Fruit fly (Drosophila melanogaster): ENCODE results near the gene CG9521.

CG9521 gene

dm6 chrX:14841893-14842505 is 11.1 kb downstream of the CG9521 start (continued):
- TF ChIP-seq CG2116 (GFP tag; optimal IDR thresholded peaks at IDR 0.05) (peak; percentile 8), Ptx1 (GFP tag; IDR thresholded peaks at IDR 0.05) (no peak), tx (GFP tag; optimal IDR thresholded peaks at IDR 0.05) (no peak), CG3838 (GFP tag; optimal IDR thresholded peaks at IDR 0.05) (no peak), caup (GFP tag; optimal IDR thresholded peaks at IDR 0.05; ENCODE audit: severe bottlenecking) (peak; percentile 1), gsb-n (tag; optimal IDR thresholded peaks at IDR 0.05) (no peak), dysf (GFP tag; IDR thresholded peaks at IDR 0.05) (no peak), CG3407 (GFP tag; optimal IDR thresholded peaks at IDR 0.05) (no peak), chm (GFP tag; IDR thresholded peaks at IDR 0.05) (0 out of 2 replicates have a peak, but pooled peaks have one; percentile 31), gem (tag; optimal IDR thresholded peaks at IDR 0.05) (peak; percentile 5), dpn (GFP tag; optimal IDR thresholded peaks at IDR 0.05) (peak in 1 of 2 experiments; percentile 2), CG8388 (GFP tag; optimal IDR thresholded peaks at IDR 0.05) (peak; percentile 42), H2.0 (GFP tag; IDR thresholded peaks at IDR 0.05) (0 out of 2 replicates have a peak, but pooled peaks have one; percentile 20), CG8290 (GFP tag; optimal IDR thresholded peaks at IDR 0.05) (no peak), CG8290 (tag; optimal IDR thresholded peaks at IDR 0.05) (peak in 1 of 2 experiments; percentile 9), Hsf (GFP tag; optimal IDR thresholded peaks at IDR 0.05) (no peak), HLH3B (GFP tag; IDR thresholded peaks at IDR 0.05) (peak; percentile 34; the same call in 1 of the 2 replicates), bsh (GFP tag; optimal IDR thresholded peaks at IDR 0.05) (peak in 1 of 2 experiments; percentile 21), zf30C (GFP tag; optimal IDR thresholded peaks at IDR 0.05) (peak; percentile 40), Gsc (GFP tag; IDR thresholded peaks at IDR 0.05) (no peak), CG4617 (GFP tag; optimal IDR thresholded peaks at IDR 0.05; ENCODE audit: borderline replicate concordance) (no peak), CG7928 (GFP tag; optimal IDR thresholded peaks at IDR 0.05) (peak; percentile 24), CG3281 (GFP tag; optimal IDR thresholded peaks at IDR 0.05) (no peak), CG34376 (GFP tag; optimal IDR thresholded peaks at IDR 0.05) (no peak), Fer1 (GFP tag; optimal IDR thresholded peaks at IDR 0.05) (no peak), yki (optimal IDR thresholded peaks at IDR 0.05) (no peak), Kr (GFP tag; optimal IDR thresholded peaks at IDR 0.05) (no peak), onecut (GFP tag; IDR thresholded peaks at IDR 0.05) (peak; percentile 44), Atf6 (GFP tag; IDR thresholded peaks at IDR 0.05) (peak; percentile 38; the same call in 1 of the 2 replicates), Chrac-16 (GFP tag; optimal IDR thresholded peaks at IDR 0.05) (no peak), phol (tag; optimal IDR thresholded peaks at IDR 0.05) (peak; percentile 0), Atf3 (GFP tag; optimal IDR thresholded peaks at IDR 0.05) (no peak), knrl (GFP tag; IDR thresholded peaks at IDR 0.05; ENCODE audit: partially characterized antibody) (0 out of 3 replicates have a peak, but pooled peaks have one; percentile 16), pros (GFP tag; optimal IDR thresholded peaks at IDR 0.05) (peak; percentile 54), Drgx (GFP tag; IDR thresholded peaks at IDR 0.05) (no peak), Ets97D (GFP tag; optimal IDR thresholded peaks at IDR 0.05) (peak; percentile 47), Deaf1 (tag; optimal IDR thresholded peaks at IDR 0.05) (peak; percentile 19), CG13775 (GFP tag; optimal IDR thresholded peaks at IDR 0.05) (no peak), CG4328 (GFP tag; optimal IDR thresholded peaks at IDR 0.05) (no peak), CG10462 (GFP tag; optimal IDR thresholded peaks at IDR 0.05) (no peak), CG8281 (tag; optimal IDR thresholded peaks at IDR 0.05) (no peak), CG4730 (GFP tag; IDR thresholded peaks at IDR 0.05) (no peak), mld (GFP tag; IDR thresholded peaks at IDR 0.05; ENCODE audit: partially characterized antibody) (no peak), ci (GFP tag; IDR thresholded peaks at IDR 0.05) (peak; percentile 56; the same call in 1 of the 3 replicates), CG7556 (GFP tag; optimal IDR thresholded peaks at IDR 0.05) (no peak), ind (GFP tag; optimal IDR thresholded peaks at IDR 0.05) (no peak), Hmr (GFP tag; optimal IDR thresholded peaks at IDR 0.05) (peak; percentile 28), lab (GFP tag; optimal IDR thresholded peaks at IDR 0.05) (peak; percentile 32), CG11504 (tag; optimal IDR thresholded peaks at IDR 0.05) (peak; percentile 11)

Measured in whole organism, embryonic.